Fruit fly (Drosophila melanogaster) whole organism, wandering third instar larva: ENCODE measurements around the gene CG7840.

Experiments
- HLH106 ChIP-seq: fragments of 200-800 bp; optimal IDR thresholded peaks from 3 replicates; lab custom pipeline; 2019; ENCODE audit warnings: missing biosample characterization, mild to moderate bottlenecking, missing genetic modification characterization, moderate library complexity
- Hr78 ChIP-seq: fragments of >200 bp; optimal IDR thresholded peaks from 2 replicates; lab custom pipeline; 2017; ENCODE audit warnings: missing biosample characterization, missing genetic modification characterization
- N ChIP-seq: fragments of >200 bp; optimal IDR thresholded peaks from 2 replicates; lab custom pipeline; 2018; ENCODE audit warnings: missing biosample characterization, missing external identifiers, missing genetic modification characterization
- OdsH ChIP-seq: fragments of 200-800 bp; sonication (Bioruptor generic); optimal IDR thresholded peaks from 2 replicates; lab custom pipeline; 2016; ENCODE audit warnings: missing biosample characterization, mild to moderate bottlenecking, missing genetic modification characterization
- Rel ChIP-seq, 2 experiments: fragments of 200-800 bp; sonication (Bioruptor generic) in 1 of 2; optimal IDR thresholded peaks; 2 replicates in 1 of 2; 3 replicates in 1 of 2; lab custom pipeline; 2016 to 2019; ENCODE audit warnings: mild to moderate bottlenecking in 2 of 2, missing biosample characterization in 2 of 2, missing genetic modification characterization in 2 of 2, moderate library complexity in 1 of 2
- foxo ChIP-seq, 2 experiments: fragments of 200-800 bp; sonication (Bioruptor generic); optimal IDR thresholded peaks; 2 replicates in 1 of 2; 3 replicates in 1 of 2; lab custom pipeline; 2016 to 2017; ENCODE audit warnings: missing biosample characterization in 2 of 2, missing genetic modification characterization in 2 of 2
- lola ChIP-seq: fragments of >200 bp; optimal IDR thresholded peaks from 2 replicates; lab custom pipeline; 2017; ENCODE audit warnings: missing biosample characterization, missing genetic modification characterization
- pan ChIP-seq: fragments of >200 bp; optimal IDR thresholded peaks from 2 replicates; lab custom pipeline; 2017
- psq ChIP-seq: fragments of 200-800 bp; sonication (Bioruptor generic); optimal IDR thresholded peaks from 3 replicates; lab custom pipeline; 2017; ENCODE audit warnings: missing biosample characterization, mild to moderate bottlenecking, missing genetic modification characterization, moderate library complexity
- sv ChIP-seq: fragments of 200-800 bp; sonication (Bioruptor generic); optimal IDR thresholded peaks from 3 replicates; lab custom pipeline; 2016; ENCODE audit warnings: missing biosample characterization, missing genetic modification characterization
- usp ChIP-seq: fragments of >200 bp; optimal IDR thresholded peaks from 2 replicates; lab custom pipeline; 2017; ENCODE audit warnings: missing biosample characterization, missing genetic modification characterization

dm6 chr2L:8350560-8351171 is 45.3 kb downstream of the CG7840 start:
- TF ChIP-seq HLH106: no peak
- TF ChIP-seq Rel (GFP tag; optimal IDR thresholded peaks at IDR 0.05; lab: Kevin White, UChicago): no peak
- TF ChIP-seq Rel (tag; optimal IDR thresholded peaks at IDR 0.05; lab: Kevin White, UChicago): peak; percentile 64
- no peak for TF ChIP-seq N (GFP tag; lab: Kevin White, UChicago)
- no peak for TF ChIP-seq psq (GFP tag; lab: Kevin White, UChicago)
- TF ChIP-seq pan (lab: Kevin White, UChicago): no peak
- peak; percentile 37 for TF ChIP-seq OdsH (GFP tag; lab: Kevin White, UChicago)
- TF ChIP-seq foxo (GFP tag; optimal IDR thresholded peaks at IDR 0.05; lab: Kevin White, UChicago): peak in 1 of 2 experiments; percentile 9
- TF ChIP-seq Hr78: no peak
- no peak for TF ChIP-seq usp (GFP tag; lab: Kevin White, UChicago)
- no peak for TF ChIP-seq lola
- no peak for TF ChIP-seq sv (GFP tag; lab: Kevin White, UChicago)
